Fruit fly (Drosophila melanogaster) whole organism, embryonic: ENCODE measurements around the gene nompC.

Experiments used
- Adf1 ChIP-seq: fragments of 200-800 bp; sonication (Bioruptor generic); IDR thresholded peaks from 2 replicates; pipeline ENCODE4 v1.3.6; 2022; ENCODE audit warnings: missing biosample characterization, missing genetic modification characterization
- B-H1 ChIP-seq: fragments of 200-800 bp; sonication (Bioruptor generic); IDR thresholded peaks from 3 replicates; pipeline ENCODE4 v1.3.6; 2022; ENCODE audit warnings: missing biosample characterization, missing genetic modification characterization
- Bgb ChIP-seq: fragments of 200-800 bp; sonication (Bioruptor generic); IDR thresholded peaks from 2 replicates; pipeline ENCODE4 v1.3.6; 2022; ENCODE audit warnings: missing biosample characterization, missing genetic modification characterization; ENCODE audit not compliant: partially characterized antibody
- C15 ChIP-seq: fragments of 200-800 bp; sonication (Bioruptor generic); IDR thresholded peaks from 3 replicates; pipeline ENCODE4 v1.3.6; 2022; ENCODE audit warnings: missing biosample characterization, missing genetic modification characterization
- CG10431 ChIP-seq: fragments of 200-800 bp; sonication (Bioruptor generic); optimal IDR thresholded peaks from 3 replicates; lab custom pipeline; 2018; ENCODE audit warnings: missing biosample characterization, mild to moderate bottlenecking, missing genetic modification characterization
- CG10462 ChIP-seq: fragments of 200-800 bp; sonication (Bioruptor generic); optimal IDR thresholded peaks from 2 replicates; lab custom pipeline; 2016; ENCODE audit warnings: missing biosample characterization, missing genetic modification characterization
- CG10565 ChIP-seq: fragments of 200-800 bp; sonication (Bioruptor generic); optimal IDR thresholded peaks from 3 replicates; lab custom pipeline; 2016; ENCODE audit warnings: missing biosample characterization, mild to moderate bottlenecking, missing genetic modification characterization
- CG11093 ChIP-seq: fragments of 200-800 bp; sonication (Bioruptor generic); IDR thresholded peaks from 3 replicates; pipeline ENCODE4 v1.3.6; 2022; ENCODE audit warnings: missing biosample characterization, missing genetic modification characterization
- CG11456 ChIP-seq: fragments of 200-800 bp; sonication (Bioruptor generic); IDR thresholded peaks from 3 replicates; pipeline ENCODE4 v1.3.6; 2022; ENCODE audit warnings: missing biosample characterization, missing genetic modification characterization
- CG11696 ChIP-seq: fragments of 200-800 bp; sonication (Bioruptor generic); IDR thresholded peaks from 2 replicates; pipeline ENCODE4 v1.3.6; 2022; ENCODE audit warnings: missing biosample characterization, missing genetic modification characterization
- CG1603 ChIP-seq: fragments of 200-800 bp; sonication (Bioruptor generic); optimal IDR thresholded peaks from 2 replicates; lab custom pipeline; 2019; ENCODE audit warnings: missing biosample characterization, mild to moderate bottlenecking, missing genetic modification characterization, moderate library complexity
- CG2712 ChIP-seq: fragments of 200-800 bp; optimal IDR thresholded peaks from 3 replicates; lab custom pipeline; 2019; ENCODE audit warnings: missing biosample characterization, mild to moderate bottlenecking, missing genetic modification characterization, moderate library complexity
- CG2889 ChIP-seq: fragments of 200-800 bp; sonication (Bioruptor generic); IDR thresholded peaks from 3 replicates; pipeline ENCODE4 v1.3.6; 2022; ENCODE audit warnings: missing biosample characterization, missing genetic modification characterization
- CG31441 ChIP-seq: fragments of 200-800 bp; sonication (Bioruptor generic); IDR thresholded peaks from 2 replicates; pipeline ENCODE4 v1.3.6; 2022; ENCODE audit warnings: missing biosample characterization, missing genetic modification characterization
- CG34422 ChIP-seq: fragments of 200-800 bp; sonication (Bioruptor generic); IDR thresholded peaks from 3 replicates; pipeline ENCODE4 v1.3.6; 2022; ENCODE audit warnings: missing biosample characterization, missing genetic modification characterization
- CG3726 ChIP-seq: fragments of 200-800 bp; sonication (Bioruptor generic); IDR thresholded peaks from 3 replicates; pipeline ENCODE4, ENCODE4 v1.3.6; 2022; ENCODE audit warnings: missing biosample characterization, missing genetic modification characterization
- CG4360 ChIP-seq: fragments of 200-800 bp; sonication (Bioruptor generic); IDR thresholded peaks from 2 replicates; pipeline ENCODE4 v1.3.6; 2022; ENCODE audit warnings: missing biosample characterization, missing genetic modification characterization
- CG4424 ChIP-seq: fragments of 200-800 bp; sonication (Bioruptor generic); optimal IDR thresholded peaks from 3 replicates; lab custom pipeline; 2016; ENCODE audit warnings: missing biosample characterization, missing genetic modification characterization
- CG7556 ChIP-seq: fragments of 200-800 bp; sonication (Bioruptor generic); optimal IDR thresholded peaks from 2 replicates; lab custom pipeline; 2017; ENCODE audit warnings: missing biosample characterization, mild to moderate bottlenecking, missing genetic modification characterization
- CG8089 ChIP-seq: fragments of 200-800 bp; sonication (Bioruptor generic); optimal IDR thresholded peaks from 3 replicates; lab custom pipeline; 2016; ENCODE audit warnings: missing biosample characterization, missing genetic modification characterization
- CG8359 ChIP-seq: fragments of 200-800 bp; sonication (Bioruptor generic); optimal IDR thresholded peaks from 2 replicates; lab custom pipeline; 2017; ENCODE audit warnings: missing biosample characterization, mild to moderate bottlenecking, missing genetic modification characterization, borderline replicate concordance
- CG9727 ChIP-seq: fragments of 200-800 bp; sonication (Bioruptor generic); optimal IDR thresholded peaks from 3 replicates; lab custom pipeline; 2017; ENCODE audit warnings: missing biosample characterization, mild to moderate bottlenecking, missing genetic modification characterization
- CG9817 ChIP-seq: fragments of 200-800 bp; sonication (Bioruptor generic); optimal IDR thresholded peaks from 2 replicates; lab custom pipeline; 2018; ENCODE audit warnings: missing biosample characterization, mild to moderate bottlenecking, missing genetic modification characterization, moderate library complexity
- Dip3 ChIP-seq: fragments of 200-800 bp; sonication (Bioruptor generic); optimal IDR thresholded peaks from 3 replicates; lab custom pipeline; 2016; ENCODE audit warnings: missing biosample characterization, missing genetic modification characterization
- Ets65A ChIP-seq: fragments of 200-800 bp; sonication (Bioruptor generic); peaks from one replicate; lab custom pipeline; 2016; ENCODE audit warnings: missing biosample characterization, missing genetic modification characterization
- Gug ChIP-seq: fragments of 200-800 bp; sonication (Bioruptor generic); IDR thresholded peaks from 4 replicates; pipeline ENCODE4 v1.3.6; 2022; ENCODE audit warnings: missing biosample characterization, missing genetic modification characterization
- H2.0 ChIP-seq: fragments of 200-800 bp; sonication (Bioruptor generic); IDR thresholded peaks from 2 replicates; pipeline ENCODE4 v1.3.6; 2022; ENCODE audit warnings: missing biosample characterization, missing genetic modification characterization
- HLH3B ChIP-seq: fragments of 200-800 bp; sonication (Bioruptor generic); IDR thresholded peaks from 2 replicates; pipeline ENCODE4 v1.3.6; 2022; ENCODE audit warnings: missing biosample characterization, missing genetic modification characterization
- HmgD ChIP-seq: fragments of 200-800 bp; sonication (Bioruptor generic); optimal IDR thresholded peaks from 3 replicates; lab custom pipeline; 2016; ENCODE audit warnings: missing biosample characterization, missing genetic modification characterization
- Trl ChIP-seq, 3 experiments: fragments of >200 bp in 2 of 3; fragments of 200-800 bp in 1 of 3; sonication (Bioruptor generic) in 1 of 3; optimal IDR thresholded peaks; 2 replicates in 1 of 3; 3 replicates in 2 of 3; lab custom pipeline; 2016 to 2017; ENCODE audit warnings: missing biosample characterization in 1 of 3, missing genetic modification characterization in 1 of 3
- Usf ChIP-seq: fragments of 200-800 bp; sonication (Bioruptor generic); optimal IDR thresholded peaks from 2 replicates; lab custom pipeline; 2017; ENCODE audit warnings: missing genotype, missing biosample characterization, missing genetic modification characterization
- ap ChIP-seq: fragments of 200-800 bp; sonication (Bioruptor generic); IDR thresholded peaks from 2 replicates; pipeline ENCODE4 v1.3.6; 2022; ENCODE audit warnings: missing biosample characterization, missing genetic modification characterization
- da ChIP-seq: fragments of 200-800 bp; sonication (Bioruptor generic); optimal IDR thresholded peaks from 2 replicates; lab custom pipeline; 2016; ENCODE audit warnings: missing biosample characterization, missing genetic modification characterization
- danr ChIP-seq: fragments of 200-800 bp; sonication (Bioruptor generic); IDR thresholded peaks from 2 replicates; pipeline ENCODE4 v1.3.6; 2022; ENCODE audit warnings: missing biosample characterization, missing genetic modification characterization
- dati ChIP-seq: fragments of 200-800 bp; sonication (Bioruptor generic); IDR thresholded peaks from 2 replicates; pipeline ENCODE4 v1.3.6; 2022; ENCODE audit warnings: missing biosample characterization, missing genetic modification characterization
- dimm ChIP-seq: fragments of 200-800 bp; sonication (Bioruptor generic); IDR thresholded peaks from 2 replicates; pipeline ENCODE4 v1.3.6; 2022; ENCODE audit warnings: missing biosample characterization, missing genetic modification characterization
- disco-r ChIP-seq: fragments of 200-800 bp; sonication (Bioruptor generic); optimal IDR thresholded peaks from 2 replicates; lab custom pipeline; 2016; ENCODE audit warnings: missing biosample characterization, missing genetic modification characterization
- exex ChIP-seq: fragments of 200-800 bp; sonication (Bioruptor generic); optimal IDR thresholded peaks from 4 replicates; lab custom pipeline; 2018; ENCODE audit warnings: missing biosample characterization, mild to moderate bottlenecking, missing genetic modification characterization, moderate library complexity
- fd102C ChIP-seq: fragments of 200-800 bp; sonication (Bioruptor generic); optimal IDR thresholded peaks from 2 replicates; lab custom pipeline; 2018; ENCODE audit warnings: missing biosample characterization, mild to moderate bottlenecking, missing genetic modification characterization, moderate library complexity
- gfzf ChIP-seq: fragments of 200-800 bp; sonication (Bioruptor generic); optimal IDR thresholded peaks from 2 replicates; lab custom pipeline; 2016; ENCODE audit warnings: missing biosample characterization, mild to moderate bottlenecking, missing genetic modification characterization, moderate library complexity
- gsb-n ChIP-seq: fragments of 200-800 bp; sonication (Bioruptor generic); optimal IDR thresholded peaks from 3 replicates; lab custom pipeline; 2018; ENCODE audit warnings: missing biosample characterization, mild to moderate bottlenecking, missing genetic modification characterization
- hb ChIP-seq: fragments of 200-800 bp; sonication (Bioruptor generic); IDR thresholded peaks from 3 replicates; pipeline ENCODE4 v1.3.6; 2022; ENCODE audit warnings: missing biosample characterization, missing genetic modification characterization; ENCODE audit not compliant: partially characterized antibody
- lov ChIP-seq, 2 experiments: fragments of 200-800 bp in 1 of 2; fragments of >200 bp in 1 of 2; sonication (Bioruptor generic) in 1 of 2; IDR thresholded peaks in 1 of 2; optimal IDR thresholded peaks in 1 of 2; 2 replicates in 1 of 2; 3 replicates in 1 of 2; pipeline versions ENCODE4 v1.3.6 to Lab custom; 2017 to 2022; ENCODE audit warnings: missing biosample characterization in 1 of 2, missing genetic modification characterization in 1 of 2
- luna ChIP-seq: fragments of 200-800 bp; sonication (Bioruptor generic); optimal IDR thresholded peaks from 2 replicates; lab custom pipeline; 2016; ENCODE audit warnings: missing biosample characterization, missing genetic modification characterization
- pnt ChIP-seq: fragments of 200-800 bp; sonication (Bioruptor generic); optimal IDR thresholded peaks from 3 replicates; lab custom pipeline; 2016; ENCODE audit warnings: missing biosample characterization, missing genetic modification characterization
- repo ChIP-seq: fragments of 200-800 bp; sonication (Bioruptor generic); optimal IDR thresholded peaks from 2 replicates; lab custom pipeline; 2016; ENCODE audit warnings: missing biosample characterization, missing genetic modification characterization
- run ChIP-seq: fragments of 200-800 bp; sonication (Bioruptor generic); optimal IDR thresholded peaks from 3 replicates; lab custom pipeline; 2018; ENCODE audit warnings: missing biosample characterization, mild to moderate bottlenecking, missing genetic modification characterization
- sd ChIP-seq: fragments of 200-800 bp; sonication (Bioruptor generic); optimal IDR thresholded peaks from 3 replicates; lab custom pipeline; 2018; ENCODE audit warnings: missing biosample characterization, mild to moderate bottlenecking, missing genetic modification characterization, moderate library complexity
- sens ChIP-seq: fragments of 200-800 bp; sonication (Bioruptor generic); peaks from one replicate; lab custom pipeline; 2016; ENCODE audit warnings: missing biosample characterization, missing genetic modification characterization
- ssp ChIP-seq: fragments of 200-800 bp; sonication (Bioruptor generic); IDR thresholded peaks from 2 replicates; pipeline ENCODE4 v1.3.6; 2022; ENCODE audit warnings: missing biosample characterization, missing genetic modification characterization
- tx ChIP-seq: fragments of 200-800 bp; sonication (Bioruptor generic); optimal IDR thresholded peaks from 2 replicates; lab custom pipeline; 2016; ENCODE audit warnings: missing biosample characterization, missing genetic modification characterization
- zfh2 ChIP-seq: fragments of 200-800 bp; sonication (Bioruptor generic); optimal IDR thresholded peaks from 2 replicates; lab custom pipeline; 2016; ENCODE audit warnings: missing biosample characterization, missing genetic modification characterization

Gene nompC

dm6 chr2L:5378829-5379228 lies 32.8 kb downstream of the nompC start (continued):
- TF ChIP-seq repo (no peak), Adf1 (GFP tag; lab: Robert Waterston, UW) (no peak), disco-r (GFP tag; lab: Kevin White, UChicago) (no peak), luna (GFP tag; lab: Kevin White, UChicago) (no peak), CG11456 (GFP tag; lab: Robert Waterston, UW) (no peak), Dip3 (GFP tag; lab: Kevin White, UChicago) (no peak), CG11093 (GFP tag; lab: Robert Waterston, UW) (0 out of 3 replicates have a peak, but pooled peaks have one; percentile 14), fd102C (no peak), pnt (GFP tag; lab: Kevin White, UChicago) (no peak), zfh2 (GFP tag; lab: Kevin White, UChicago) (no peak), da (GFP tag; lab: Kevin White, UChicago) (no peak), exex (tag; lab: Kevin White, UChicago) (no peak), ssp (no peak), CG2889 (GFP tag; lab: Robert Waterston, UW) (no peak), HmgD (GFP tag; lab: Kevin White, UChicago) (no peak), ap (GFP tag; lab: Robert Waterston, UW) (no peak), tx (GFP tag; lab: Kevin White, UChicago) (no peak), Trl (optimal IDR thresholded peaks at IDR 0.05; lab: Kevin White, UChicago) (no peak), Trl (GFP tag; optimal IDR thresholded peaks at IDR 0.05; lab: Kevin White, UChicago) (no peak), HLH3B (GFP tag; lab: Robert Waterston, UW) (no peak; the same call in 1 of the 2 replicates), CG34422 (no peak), danr (no peak), CG4360 (no peak), gsb-n (tag; lab: Kevin White, UChicago) (peak; percentile 56), sd (no peak), sens (GFP tag; lab: Kevin White, UChicago) (peak; percentile 81), CG10431 (GFP tag; lab: Kevin White, UChicago) (no peak), Gug (no peak), lov (optimal IDR thresholded peaks at IDR 0.05; lab: Kevin White, UChicago) (no peak), lov (GFP tag; IDR thresholded peaks at IDR 0.05; lab: Robert Waterston, UW) (no peak), Ets65A (no peak), H2.0 (GFP tag; lab: Robert Waterston, UW) (0 out of 2 replicates have a peak, but pooled peaks have one; percentile 14), B-H1 (GFP tag; lab: Robert Waterston, UW) (no peak), CG8359 (no peak), CG31441 (GFP tag; lab: Robert Waterston, UW) (peak; percentile 45; the same call in 1 of the 2 replicates), CG10462 (GFP tag; lab: Kevin White, UChicago) (no peak), Bgb (GFP tag; lab: Robert Waterston, UW) (no peak), CG1603 (tag; lab: Kevin White, UChicago) (no peak), CG11696 (GFP tag; lab: Robert Waterston, UW) (no peak), CG2712 (tag; lab: Kevin White, UChicago) (peak; percentile 59), hb (GFP tag; lab: Robert Waterston, UW) (no peak), CG10565 (GFP tag; lab: Kevin White, UChicago) (no peak), CG9817 (tag; lab: Kevin White, UChicago) (no peak), dimm (GFP tag; lab: Robert Waterston, UW) (no peak), CG9727 (GFP tag; lab: Kevin White, UChicago) (peak; percentile 5), CG4424 (GFP tag; lab: Kevin White, UChicago) (peak; percentile 11), run (no peak), CG7556 (GFP tag; lab: Kevin White, UChicago) (no peak), CG8089 (GFP tag; lab: Kevin White, UChicago) (no peak), Usf (GFP tag; lab: Kevin White, UChicago) (no peak), dati (no peak), gfzf (GFP tag; lab: Kevin White, UChicago) (no peak), CG3726 (no peak), C15 (GFP tag; lab: Robert Waterston, UW) (no peak)
